Worm (Caenorhabditis elegans) whole organism, L2 larva: ENCODE data around the gene nhr-71.

Source experiments
- C34F6.9 ChIP-seq: fragments of 150-350 bp; optimal IDR thresholded peaks from 2 replicates; lab custom pipeline; 2014; ENCODE audit warnings: missing biosample characterization, missing genetic modification characterization
- F13H6.1 ChIP-seq: sonication (generic microtip); optimal IDR thresholded peaks from 2 replicates; lab custom pipeline; 2016; ENCODE audit warnings: missing genetic modification characterization, missing compliant biosample characterization
- R02D3.7 ChIP-seq: fragments of 150-350 bp; optimal IDR thresholded peaks from 2 replicates; lab custom pipeline; 2014; ENCODE audit warnings: missing biosample characterization, missing genetic modification characterization
- Y55F3AM.14 ChIP-seq: fragments of 200-800 bp; sonication (Bioruptor generic); optimal IDR thresholded peaks from 2 replicates; lab custom pipeline; 2018; ENCODE audit warnings: mild to moderate bottlenecking, missing genetic modification characterization, missing compliant biosample characterization
- alr-1 ChIP-seq: fragments of 150-350 bp; optimal IDR thresholded peaks from 2 replicates; lab custom pipeline; 2014; ENCODE audit warnings: missing biosample characterization, missing genetic modification characterization
- aly-2 ChIP-seq: fragments of 150-350 bp; optimal IDR thresholded peaks from 2 replicates; lab custom pipeline; 2014; ENCODE audit warnings: missing biosample characterization, missing genetic modification characterization
- ama-1 ChIP-seq: fragments of 150-350 bp; optimal IDR thresholded peaks from 2 replicates; lab custom pipeline; 2018; ENCODE audit warnings: inconsistent platforms
- blmp-1 ChIP-seq: sonication (generic microtip); optimal IDR thresholded peaks from 2 replicates; lab custom pipeline; 2017; ENCODE audit warnings: missing genetic modification characterization, mild to moderate bottlenecking, missing compliant biosample characterization, antibody characterized with exemption, moderate library complexity; ENCODE audit not compliant: insufficient read depth
- crh-2 ChIP-seq: sonication (generic microtip); optimal IDR thresholded peaks from 2 replicates; lab custom pipeline; 2017; ENCODE audit warnings: missing biosample characterization, missing genetic modification characterization
- egl-27 ChIP-seq: sonication (generic microtip); optimal IDR thresholded peaks from 3 replicates; lab custom pipeline; 2017; ENCODE audit warnings: missing biosample characterization, missing genetic modification reagents, missing genetic modification characterization
- elt-3 ChIP-seq: sonication (generic microtip); optimal IDR thresholded peaks from 2 replicates; lab custom pipeline; 2017; ENCODE audit warnings: missing biosample characterization, missing genetic modification characterization
- fos-1 ChIP-seq: fragments of 150-350 bp; optimal IDR thresholded peaks from 2 replicates; lab custom pipeline; 2014; ENCODE audit warnings: missing biosample characterization, missing genetic modification characterization
- lin-39 ChIP-seq: fragments of 150-350 bp; optimal IDR thresholded peaks from 2 replicates; lab custom pipeline; 2014; ENCODE audit warnings: missing biosample characterization, missing genetic modification reagents, missing genetic modification characterization
- lsy-2 ChIP-seq, 2 experiments: fragments of 150-350 bp in 1 of 2; sonication (generic microtip) in 1 of 2; optimal IDR thresholded peaks; 2 replicates each; lab custom pipeline; 2014 to 2017; ENCODE audit warnings: missing biosample characterization in 2 of 2, missing genetic modification characterization in 2 of 2
- mdl-1 ChIP-seq, 2 experiments: fragments of 150-350 bp in 1 of 2; sonication (generic microtip) in 1 of 2; optimal IDR thresholded peaks; 2 replicates each; lab custom pipeline; 2017; ENCODE audit warnings: missing biosample characterization in 2 of 2, missing genetic modification characterization in 2 of 2
- nhr-10 ChIP-seq: sonication (generic microtip); optimal IDR thresholded peaks from 2 replicates; lab custom pipeline; 2017; ENCODE audit warnings: missing biosample characterization, missing genetic modification characterization
- nhr-11 ChIP-seq: fragments of 150-350 bp; optimal IDR thresholded peaks from 2 replicates; lab custom pipeline; 2014; ENCODE audit warnings: missing biosample characterization, missing genetic modification characterization
- nhr-12 ChIP-seq: fragments of 150-350 bp; optimal IDR thresholded peaks from 2 replicates; lab custom pipeline; 2014; ENCODE audit warnings: missing biosample characterization, missing genetic modification characterization
- nhr-129 ChIP-seq: fragments of 150-350 bp; optimal IDR thresholded peaks from 2 replicates; lab custom pipeline; 2014; ENCODE audit warnings: missing biosample characterization, missing genetic modification characterization
- nhr-21 ChIP-seq: fragments of 150-350 bp; optimal IDR thresholded peaks from 2 replicates; lab custom pipeline; 2014; ENCODE audit warnings: missing biosample characterization, missing genetic modification characterization
- nhr-23 ChIP-seq: fragments of 150-350 bp; optimal IDR thresholded peaks from 2 replicates; lab custom pipeline; 2014; ENCODE audit warnings: missing biosample characterization, missing genetic modification reagents, missing genetic modification characterization
- nhr-237 ChIP-seq: fragments of 150-350 bp; optimal IDR thresholded peaks from 2 replicates; lab custom pipeline; 2014; ENCODE audit warnings: missing biosample characterization, missing genetic modification characterization
- sma-3 ChIP-seq: sonication (generic microtip); optimal IDR thresholded peaks from 2 replicates; lab custom pipeline; 2016; ENCODE audit warnings: missing genetic modification reagents, missing genetic modification characterization, missing compliant biosample characterization
- sma-9 ChIP-seq, 2 experiments: fragments of 150-350 bp in 1 of 2; sonication (generic microtip) in 1 of 2; optimal IDR thresholded peaks; 2 replicates each; lab custom pipeline; 2014 to 2016; ENCODE audit warnings: missing genetic modification characterization in 2 of 2, mild to moderate bottlenecking in 1 of 2, missing biosample characterization in 1 of 2, missing compliant biosample characterization in 1 of 2, missing genetic modification reagents in 1 of 2, moderate library complexity in 1 of 2
- snpc-4 ChIP-seq: fragments of 150-350 bp; optimal IDR thresholded peaks from 2 replicates; lab custom pipeline; 2014; ENCODE audit warnings: missing biosample characterization, missing genetic modification characterization
- unc-39 ChIP-seq: fragments of 150-350 bp; optimal IDR thresholded peaks from 2 replicates; lab custom pipeline; 2014; ENCODE audit warnings: missing biosample characterization, missing genetic modification characterization
- unc-55 ChIP-seq: fragments of 150-350 bp; sonication (generic microtip); optimal IDR thresholded peaks from 3 replicates; lab custom pipeline; 2014; ENCODE audit warnings: missing biosample characterization, missing genetic modification reagents, missing genetic modification characterization
- unc-62 ChIP-seq: fragments of 150-350 bp; optimal IDR thresholded peaks from 2 replicates; lab custom pipeline; 2014; ENCODE audit warnings: missing biosample characterization, missing genetic modification reagents, missing genetic modification characterization
- ztf-1 ChIP-seq: fragments of 200-800 bp; sonication (Bioruptor generic); conservative IDR thresholded peaks from 2 replicates; pipeline ENCODE4 v1.3.6; 2022; ENCODE audit warnings: missing genetic modification characterization, missing compliant biosample characterization
- ztf-11 ChIP-seq: sonication (generic microtip); optimal IDR thresholded peaks from 2 replicates; lab custom pipeline; 2017; ENCODE audit warnings: missing biosample characterization, missing genetic modification characterization

The nhr-71 gene

ce11 chrX:13745558-13745957 lies 1.6 kb upstream of the nhr-71 start (continued):
- no peak for TF ChIP-seq ztf-11 (tag; lab: Kevin White, UChicago)
- TF ChIP-seq C34F6.9 = no peak
- TF ChIP-seq nhr-237 = no peak
- TF ChIP-seq lin-39 (tag; lab: Kevin White, UChicago) = no peak
- TF ChIP-seq nhr-11 (tag; lab: Kevin White, UChicago) = no peak
- TF ChIP-seq unc-39 (tag; lab: Kevin White, UChicago) = no peak
- no peak for TF ChIP-seq ama-1
- TF ChIP-seq nhr-21 (tag; lab: Kevin White, UChicago) = no peak
- peak; percentile 6 for TF ChIP-seq unc-55 (GFP tag; lab: Kevin White, UChicago)
- TF ChIP-seq ztf-1 (GFP tag; lab: Robert Waterston, UW) = no peak
- TF ChIP-seq elt-3 (tag; lab: Kevin White, UChicago) = no peak
- TF ChIP-seq, all 48 proteins: peak for 6

ce11 chrX:13746231-13746630 lies 884 bp upstream of the nhr-71 start:
- TF ChIP-seq R02D3.7 (tag; lab: Kevin White, UChicago) (no peak), nhr-10 (no peak), lsy-2 (tag; optimal IDR thresholded peaks at IDR 0.05; lab: Kevin White, UChicago) (no peak), nhr-21 (tag; lab: Kevin White, UChicago) (no peak), alr-1 (tag; lab: Kevin White, UChicago) (no peak), sma-9 (GFP tag; optimal IDR thresholded peaks at IDR 0.05; lab: Kevin White, UChicago) (peak; percentile 35), sma-9 (tag; optimal IDR thresholded peaks at IDR 0.05; lab: Kevin White, UChicago) (no peak), crh-2 (tag; lab: Kevin White, UChicago) (no peak), sma-3 (GFP tag; lab: Kevin White, UChicago) (no peak), fos-1 (tag; lab: Kevin White, UChicago) (peak; percentile 40), blmp-1 (tag; lab: Kevin White, UChicago) (peak; percentile 22), nhr-23 (tag; lab: Kevin White, UChicago) (no peak), aly-2 (tag; lab: Kevin White, UChicago) (no peak)
- TF ChIP-seq, all 48 proteins: peak for 3

- peak; percentile 51 for TF ChIP-seq sma-9 (GFP tag; optimal IDR thresholded peaks at IDR 0.05; lab: Kevin White, UChicago)
- no peak for TF ChIP-seq sma-9 (tag; optimal IDR thresholded peaks at IDR 0.05; lab: Kevin White, UChicago)
- no peak for TF ChIP-seq blmp-1 (tag; lab: Kevin White, UChicago)
These were observed 882 bp downstream of the nhr-71 start for ce11 chrX:13747997-13748396.

ce11 chrX:13752822-13753581 lies 5.9 kb downstream of the nhr-71 start:
- peak; percentile 58 for TF ChIP-seq nhr-129
- TF ChIP-seq ama-1 = no peak
- peak; percentile 58 for TF ChIP-seq crh-2 (tag; lab: Kevin White, UChicago)

- TF ChIP-seq nhr-21 (tag; lab: Kevin White, UChicago) (no peak), mdl-1 (tag; optimal IDR thresholded peaks at IDR 0.05; lab: Kevin White, UChicago) (peak; percentile 36 to 38), F13H6.1 (tag; lab: Kevin White, UChicago) (peak; percentile 9), nhr-12 (no peak), C34F6.9 (peak; percentile 44), lsy-2 (tag; optimal IDR thresholded peaks at IDR 0.05; lab: Kevin White, UChicago) (peak in 1 of 2 experiments; percentile 51), crh-2 (tag; lab: Kevin White, UChicago) (peak; percentile 34), alr-1 (tag; lab: Kevin White, UChicago) (no peak), ama-1 (peak; percentile 25), sma-9 (GFP tag; optimal IDR thresholded peaks at IDR 0.05; lab: Kevin White, UChicago) (no peak), sma-9 (tag; optimal IDR thresholded peaks at IDR 0.05; lab: Kevin White, UChicago) (no peak), nhr-129 (peak; percentile 77), sma-3 (GFP tag; lab: Kevin White, UChicago) (peak; percentile 27), unc-55 (GFP tag; lab: Kevin White, UChicago) (peak; percentile 49)
These were observed 7.4 kb downstream of the nhr-71 start for ce11 chrX:13754498-13754897.

- TF ChIP-seq egl-27 (no peak), aly-2 (tag; lab: Kevin White, UChicago) (no peak), unc-62 (GFP tag; lab: Kevin White, UChicago) (no peak), crh-2 (tag; lab: Kevin White, UChicago) (no peak), ama-1 (no peak), snpc-4 (tag; lab: Kevin White, UChicago) (no peak), nhr-21 (tag; lab: Kevin White, UChicago) (no peak), Y55F3AM.14 (GFP tag; lab: Kevin White, UChicago) (no peak), nhr-12 (no peak), sma-3 (GFP tag; lab: Kevin White, UChicago) (no peak)
- TF ChIP-seq, all 48 proteins: peak for 0
These were observed 8.4 kb downstream of the nhr-71 start, which contains the start of gene aakb-1 for ce11 chrX:13755469-13755868. TSS of gene aakb-1 (plus strand) at chrX:13755769.
